Worm (Caenorhabditis elegans) whole organism, L4/young adult: Measurements from ENCODE around the gene Y69A2AR.50.

ENCODE experiments used
- W03F9.2 ChIP-seq: fragments of 150-350 bp; optimal IDR thresholded peaks from 2 replicates; lab custom pipeline; 2014; ENCODE audit warnings: missing biosample characterization, missing genetic modification characterization
- dao-5 ChIP-seq: sonication (generic microtip); optimal IDR thresholded peaks from 2 replicates; lab custom pipeline; 2016; ENCODE audit warnings: missing genotype, missing genetic modification characterization, moderate library complexity, missing compliant biosample characterization
- him-1 ChIP-seq: sonication (generic microtip); optimal IDR thresholded peaks from 2 replicates; lab custom pipeline; 2016; ENCODE audit warnings: missing genotype, missing genetic modification reagents, missing genetic modification characterization, missing compliant biosample characterization

Gene Y69A2AR.50

DNA sequence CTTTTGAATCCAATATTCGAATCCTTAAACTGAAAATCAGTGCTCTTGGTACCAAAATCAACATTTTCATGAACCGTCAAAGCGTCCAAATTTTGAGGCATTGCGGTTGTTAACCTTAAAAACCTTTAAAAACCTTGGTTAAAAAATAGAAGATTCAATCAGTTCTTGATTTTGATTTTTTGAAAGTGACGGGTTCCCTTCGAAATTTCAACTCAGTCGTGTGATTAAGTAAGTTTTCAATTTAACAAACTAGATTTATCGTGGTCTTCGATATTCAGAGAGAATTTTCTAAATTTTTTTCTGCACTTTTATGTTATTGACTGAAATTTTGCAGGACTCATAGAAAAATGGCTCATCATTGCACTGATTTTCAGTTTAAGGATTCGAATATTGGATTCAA is 6.1 kb downstream of the Y69A2AR.50 start, which contains the start of the genes Y69A2AR.25 and Y69A2AR.12:
Gene Y69A2AR.25 (minus strand): TSS at position 101 of the 400 bp plus-strand sequence.
Gene Y69A2AR.12 (plus strand): TSS at position 348 of the 400 bp plus-strand sequence.
- no peak for TF ChIP-seq him-1 (tag; lab: Kevin White, UChicago)

ce11 chrIV:2572107-2572506 is 9.9 kb downstream of the Y69A2AR.50 start, which contains the start of gene Y69A2AR.51:
Gene Y69A2AR.51 (plus strand): TSS chrIV:2572407.
- no peak for TF ChIP-seq dao-5 (tag; lab: Kevin White, UChicago)
- no peak for TF ChIP-seq W03F9.2 (tag; lab: Kevin White, UChicago)
- TF ChIP-seq him-1 (tag; lab: Kevin White, UChicago), result no peak

DNA sequence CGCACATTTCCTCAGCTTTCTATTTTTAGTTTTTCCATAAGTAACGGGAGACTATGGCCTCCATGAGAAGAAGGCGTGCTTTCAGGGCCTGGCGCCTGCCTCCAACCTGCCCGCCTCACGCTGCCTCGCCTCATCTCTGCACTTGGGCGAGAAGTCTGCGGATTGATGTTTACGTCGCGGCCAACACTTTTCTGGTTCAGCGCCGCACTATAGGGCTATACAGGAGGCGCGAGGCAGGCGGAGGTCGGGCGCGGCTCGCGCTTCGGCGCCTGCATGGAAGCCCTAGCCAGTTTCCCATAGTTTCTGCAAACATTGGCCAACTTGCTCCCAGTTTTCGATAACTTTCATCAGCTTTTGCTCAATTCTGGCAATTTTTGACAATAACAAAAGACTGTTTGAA is 11.0 kb downstream of the Y69A2AR.50 start:
- TF ChIP-seq him-1 (tag; lab: Kevin White, UChicago), result no peak
- TF ChIP-seq dao-5 (tag; lab: Kevin White, UChicago), result no peak
- TF ChIP-seq W03F9.2 (tag; lab: Kevin White, UChicago), result no peak

DNA sequence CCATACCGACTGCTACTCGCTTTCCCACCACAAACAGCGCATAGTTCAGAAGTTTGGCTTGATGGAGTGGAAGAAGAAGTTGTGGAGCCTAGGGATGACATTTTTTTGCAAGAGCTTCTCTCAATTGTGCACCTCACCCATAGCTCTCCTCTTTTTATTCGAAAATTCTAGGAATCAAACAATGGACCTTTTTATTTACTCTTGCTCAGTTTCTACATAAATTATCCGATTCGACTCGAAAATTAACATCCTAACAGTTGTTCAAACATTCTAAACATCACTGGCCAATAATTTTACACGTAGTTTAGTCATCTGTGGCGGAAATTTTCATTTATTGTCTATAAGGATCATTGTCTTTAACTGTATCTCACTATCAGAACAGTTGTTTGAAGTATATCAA is 19.3 kb downstream of the Y69A2AR.50 start, which contains the start of gene nhr-242:
Gene nhr-242 (minus strand): TSS at position 101 of the 400 bp plus-strand sequence.
- TF ChIP-seq W03F9.2 (tag; lab: Kevin White, UChicago) (no peak), dao-5 (tag; lab: Kevin White, UChicago) (no peak), him-1 (tag; lab: Kevin White, UChicago) (no peak)

DNA sequence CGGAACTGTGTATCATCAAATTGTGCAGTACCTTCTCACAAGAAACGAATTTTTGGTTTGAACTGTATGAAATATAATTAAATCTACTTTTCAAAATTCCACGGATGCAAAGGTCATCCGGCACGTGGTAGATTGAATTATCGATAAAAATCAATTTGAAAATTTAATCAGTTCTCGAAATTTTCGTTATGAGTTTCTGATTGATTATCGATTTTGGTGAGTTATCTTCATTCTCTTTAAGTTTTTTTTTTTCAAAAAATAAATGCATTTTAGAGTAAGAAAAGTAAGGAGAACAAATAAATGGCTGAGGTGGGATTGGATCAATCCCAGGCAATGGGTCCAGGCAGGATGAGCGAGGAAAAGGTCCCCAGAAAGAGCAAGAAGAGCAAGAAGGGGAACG is 35.2 kb downstream of the Y69A2AR.50 start, which contains the start of gene Y69A2AR.47:
Gene Y69A2AR.47 (plus strand): TSS at position 301 of the 400 bp plus-strand sequence.
- TF ChIP-seq dao-5 (tag; lab: Kevin White, UChicago) (no peak), him-1 (tag; lab: Kevin White, UChicago) (no peak), W03F9.2 (tag; lab: Kevin White, UChicago) (no peak)

DNA sequence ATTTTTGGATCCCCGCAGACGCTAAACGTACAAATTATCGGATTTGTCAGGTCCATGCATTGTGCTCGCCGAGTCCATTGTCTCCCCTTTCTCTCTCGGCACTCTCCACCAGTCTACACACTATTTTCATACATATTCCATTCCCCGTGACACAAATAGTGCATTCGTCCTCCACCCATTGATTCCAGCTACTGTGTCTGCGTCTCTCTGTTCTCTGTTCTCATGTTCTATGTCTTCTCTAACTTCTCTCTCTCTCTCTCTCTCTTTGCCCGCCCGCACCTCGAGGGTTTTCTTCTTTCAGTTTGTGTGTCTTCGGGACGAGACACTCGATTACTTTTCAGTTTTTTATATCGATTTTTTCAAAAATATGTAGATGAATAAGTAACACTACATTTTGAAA is 37.5 kb downstream of the Y69A2AR.50 start:
- peak; percentile 50 for TF ChIP-seq W03F9.2 (tag; lab: Kevin White, UChicago)
- TF ChIP-seq him-1 (tag; lab: Kevin White, UChicago), result peak; percentile 37
- TF ChIP-seq dao-5 (tag; lab: Kevin White, UChicago), result no peak

- TF ChIP-seq dao-5 (tag; lab: Kevin White, UChicago) (no peak), W03F9.2 (tag; lab: Kevin White, UChicago) (no peak), him-1 (tag; lab: Kevin White, UChicago) (no peak)
Measured at ce11 chrIV:2600841-2601240, 38.7 kb downstream of the Y69A2AR.50 start, which contains the start of gene epg-9. Gene epg-9 (plus strand): TSS chrIV:2601141.

ce11 chrIV:2601988-2602861 is 40.1 kb downstream of the Y69A2AR.50 start:
- TF ChIP-seq W03F9.2 (tag; lab: Kevin White, UChicago), result peak; percentile 91
- peak; percentile 11 for TF ChIP-seq him-1 (tag; lab: Kevin White, UChicago)
- TF ChIP-seq dao-5 (tag; lab: Kevin White, UChicago), result peak; percentile 53

- TF ChIP-seq W03F9.2 (tag; lab: Kevin White, UChicago), result no peak
- no peak for TF ChIP-seq dao-5 (tag; lab: Kevin White, UChicago)
- TF ChIP-seq him-1 (tag; lab: Kevin White, UChicago), result no peak
Measured at ce11 chrIV:2602862-2603189, 40.7 kb downstream of the Y69A2AR.50 start.

DNA sequence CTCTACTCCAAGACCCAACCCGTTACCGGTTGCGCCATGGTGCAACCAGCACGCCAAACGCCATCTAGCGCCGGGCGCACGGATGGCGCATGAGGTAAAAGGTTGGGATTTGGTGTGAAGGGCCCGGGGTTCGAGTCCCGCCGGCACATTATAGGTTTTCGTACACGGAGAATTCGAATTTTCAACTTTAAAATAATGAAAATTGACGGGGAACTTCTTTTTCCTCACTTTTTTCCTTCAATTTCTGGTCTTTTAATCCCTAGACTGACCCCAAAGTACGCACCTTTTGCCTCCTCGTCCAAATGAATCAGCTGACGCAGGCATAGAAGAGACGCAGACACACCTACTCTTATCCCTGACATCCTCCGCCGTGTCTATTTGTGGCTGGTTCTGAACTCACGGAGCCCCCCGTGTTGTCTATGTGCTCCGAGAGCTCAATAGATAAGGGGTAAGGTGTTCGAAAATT is 41.4 kb downstream of the Y69A2AR.50 start:
- TF ChIP-seq dao-5 (tag; lab: Kevin White, UChicago), result no peak
- no peak for TF ChIP-seq W03F9.2 (tag; lab: Kevin White, UChicago)
- TF ChIP-seq him-1 (tag; lab: Kevin White, UChicago), result no peak

ce11 chrIV:2606572-2606971 is 44.4 kb downstream of the Y69A2AR.50 start:
- TF ChIP-seq him-1 (tag; lab: Kevin White, UChicago) (no peak), dao-5 (tag; lab: Kevin White, UChicago) (no peak), W03F9.2 (tag; lab: Kevin White, UChicago) (no peak)

- TF ChIP-seq him-1 (tag; lab: Kevin White, UChicago) (no peak), W03F9.2 (tag; lab: Kevin White, UChicago) (peak; percentile 10), dao-5 (tag; lab: Kevin White, UChicago) (no peak)
Measured at ce11 chrIV:2607513-2608101, 45.4 kb downstream of the Y69A2AR.50 start, which contains the start of gene vamp-7. Gene vamp-7 (plus strand): TSS chrIV:2608051.

DNA sequence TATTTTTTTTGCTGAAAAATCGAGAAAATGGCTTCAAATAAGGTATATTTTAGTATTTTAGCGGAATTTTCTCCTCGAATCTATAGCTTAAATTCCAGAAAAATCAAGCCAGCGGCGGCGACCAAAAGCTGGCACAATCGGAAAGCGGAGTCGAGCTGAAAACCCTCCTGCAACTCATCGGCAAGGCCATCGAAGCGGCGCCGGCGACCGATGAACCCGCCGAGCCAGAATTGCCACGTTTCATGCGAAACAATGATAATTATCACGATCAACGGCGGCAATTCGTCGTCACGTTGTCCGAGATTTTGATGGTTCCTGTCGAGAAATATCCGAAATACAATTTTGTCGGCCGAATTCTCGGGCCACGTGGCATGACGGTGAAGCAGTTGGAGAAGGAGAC is 48.2 kb downstream of the Y69A2AR.50 start, which contains the start of gene Y69A2AR.32:
Gene Y69A2AR.32 (plus strand): TSS at position 28 of the 400 bp plus-strand sequence.
- TF ChIP-seq dao-5 (tag; lab: Kevin White, UChicago) (no peak), W03F9.2 (tag; lab: Kevin White, UChicago) (no peak), him-1 (tag; lab: Kevin White, UChicago) (no peak)
